Worm (Caenorhabditis elegans) whole organism, L2 larva: ENCODE data around the gene tag-124.
A peak's percentile ranks its signal among the peaks of the same experiment; 100 is the strongest.

ENCODE experiments used
- C34F6.9 ChIP-seq: fragments of 150-350 bp; optimal IDR thresholded peaks from 2 replicates; lab custom pipeline; 2014; ENCODE audit warnings: missing biosample characterization, missing genetic modification characterization
- F13H6.1 ChIP-seq: sonication (generic microtip); optimal IDR thresholded peaks from 2 replicates; lab custom pipeline; 2016; ENCODE audit warnings: missing genetic modification characterization, missing compliant biosample characterization
- R02D3.7 ChIP-seq: fragments of 150-350 bp; optimal IDR thresholded peaks from 2 replicates; lab custom pipeline; 2014; ENCODE audit warnings: missing biosample characterization, missing genetic modification characterization
- Y55F3AM.14 ChIP-seq: fragments of 200-800 bp; sonication (Bioruptor generic); optimal IDR thresholded peaks from 2 replicates; lab custom pipeline; 2018; ENCODE audit warnings: mild to moderate bottlenecking, missing genetic modification characterization, missing compliant biosample characterization
- ZK546.5 ChIP-seq: sonication (generic microtip); optimal IDR thresholded peaks from 2 replicates; lab custom pipeline; 2017; ENCODE audit warnings: missing biosample characterization, missing genetic modification characterization
- alr-1 ChIP-seq: fragments of 150-350 bp; optimal IDR thresholded peaks from 2 replicates; lab custom pipeline; 2014; ENCODE audit warnings: missing biosample characterization, missing genetic modification characterization
- aly-2 ChIP-seq: fragments of 150-350 bp; optimal IDR thresholded peaks from 2 replicates; lab custom pipeline; 2014; ENCODE audit warnings: missing biosample characterization, missing genetic modification characterization
- ceh-82 ChIP-seq: fragments of 150-350 bp; optimal IDR thresholded peaks from 2 replicates; lab custom pipeline; 2014; ENCODE audit warnings: missing biosample characterization, missing genetic modification characterization
- crh-2 ChIP-seq: sonication (generic microtip); optimal IDR thresholded peaks from 2 replicates; lab custom pipeline; 2017; ENCODE audit warnings: missing biosample characterization, missing genetic modification characterization
- dmd-4 ChIP-seq: sonication (generic microtip); optimal IDR thresholded peaks from 2 replicates; lab custom pipeline; 2017; ENCODE audit warnings: missing biosample characterization, missing genetic modification characterization
- egl-27 ChIP-seq: sonication (generic microtip); optimal IDR thresholded peaks from 3 replicates; lab custom pipeline; 2017; ENCODE audit warnings: missing biosample characterization, missing genetic modification reagents, missing genetic modification characterization
- elt-1 ChIP-seq: fragments of 150-350 bp; optimal IDR thresholded peaks from 2 replicates; lab custom pipeline; 2014; ENCODE audit warnings: missing biosample characterization, missing genetic modification characterization
- elt-3 ChIP-seq: sonication (generic microtip); optimal IDR thresholded peaks from 2 replicates; lab custom pipeline; 2017; ENCODE audit warnings: missing biosample characterization, missing genetic modification characterization
- fos-1 ChIP-seq: fragments of 150-350 bp; optimal IDR thresholded peaks from 2 replicates; lab custom pipeline; 2014; ENCODE audit warnings: missing biosample characterization, missing genetic modification characterization
- lin-11 ChIP-seq: fragments of 150-350 bp; sonication (generic microtip); optimal IDR thresholded peaks from 2 replicates; lab custom pipeline; 2014; ENCODE audit warnings: missing biosample characterization, missing genetic modification characterization, inconsistent platforms, mixed read lengths
- lin-13 ChIP-seq: fragments of 150-350 bp; optimal IDR thresholded peaks from 2 replicates; lab custom pipeline; 2014; ENCODE audit warnings: missing biosample characterization, missing genetic modification reagents, missing genetic modification characterization
- lin-39 ChIP-seq: fragments of 150-350 bp; optimal IDR thresholded peaks from 2 replicates; lab custom pipeline; 2014; ENCODE audit warnings: missing biosample characterization, missing genetic modification reagents, missing genetic modification characterization
- lsy-2 ChIP-seq, 2 experiments: fragments of 150-350 bp in 1 of 2; sonication (generic microtip) in 1 of 2; optimal IDR thresholded peaks; 2 replicates each; lab custom pipeline; 2014 to 2017; ENCODE audit warnings: missing biosample characterization in 2 of 2, missing genetic modification characterization in 2 of 2
- mab-5 ChIP-seq: fragments of 150-350 bp; optimal IDR thresholded peaks from 2 replicates; lab custom pipeline; 2014; ENCODE audit warnings: missing biosample characterization, missing genetic modification characterization
- mbf-1 ChIP-seq: sonication (generic microtip); optimal IDR thresholded peaks from 2 replicates; lab custom pipeline; 2017; ENCODE audit warnings: missing biosample characterization, missing genetic modification characterization
- nhr-10 ChIP-seq: sonication (generic microtip); optimal IDR thresholded peaks from 2 replicates; lab custom pipeline; 2017; ENCODE audit warnings: missing biosample characterization, missing genetic modification characterization
- nhr-11 ChIP-seq: fragments of 150-350 bp; optimal IDR thresholded peaks from 2 replicates; lab custom pipeline; 2014; ENCODE audit warnings: missing biosample characterization, missing genetic modification characterization
- nhr-12 ChIP-seq: fragments of 150-350 bp; optimal IDR thresholded peaks from 2 replicates; lab custom pipeline; 2014; ENCODE audit warnings: missing biosample characterization, missing genetic modification characterization
- nhr-129 ChIP-seq: fragments of 150-350 bp; optimal IDR thresholded peaks from 2 replicates; lab custom pipeline; 2014; ENCODE audit warnings: missing biosample characterization, missing genetic modification characterization
- nhr-21 ChIP-seq: fragments of 150-350 bp; optimal IDR thresholded peaks from 2 replicates; lab custom pipeline; 2014; ENCODE audit warnings: missing biosample characterization, missing genetic modification characterization
- nhr-23 ChIP-seq: fragments of 150-350 bp; optimal IDR thresholded peaks from 2 replicates; lab custom pipeline; 2014; ENCODE audit warnings: missing biosample characterization, missing genetic modification reagents, missing genetic modification characterization
- nhr-237 ChIP-seq: fragments of 150-350 bp; optimal IDR thresholded peaks from 2 replicates; lab custom pipeline; 2014; ENCODE audit warnings: missing biosample characterization, missing genetic modification characterization
- nhr-25 ChIP-seq: fragments of 150-350 bp; sonication (generic microtip); optimal IDR thresholded peaks from 3 replicates; lab custom pipeline; 2014; ENCODE audit warnings: missing biosample characterization, missing genetic modification characterization
- nhr-6 ChIP-seq: fragments of 150-350 bp; optimal IDR thresholded peaks from 2 replicates; lab custom pipeline; 2014; ENCODE audit warnings: missing biosample characterization, missing genetic modification characterization
- nhr-77 ChIP-seq: fragments of 150-350 bp; optimal IDR thresholded peaks from 2 replicates; lab custom pipeline; 2014; ENCODE audit warnings: missing biosample characterization, missing genetic modification characterization
- peb-1 ChIP-seq: fragments of 150-350 bp; optimal IDR thresholded peaks from 2 replicates; lab custom pipeline; 2014; ENCODE audit warnings: missing biosample characterization, missing genetic modification characterization
- sem-4 ChIP-seq: fragments of 150-350 bp; optimal IDR thresholded peaks from 2 replicates; lab custom pipeline; 2014; ENCODE audit warnings: missing biosample characterization, missing genetic modification reagents, missing genetic modification characterization
- skn-1 ChIP-seq: sonication (generic microtip); optimal IDR thresholded peaks from 2 replicates; lab custom pipeline; 2017; ENCODE audit warnings: missing biosample characterization, missing genetic modification characterization
- sma-3 ChIP-seq: sonication (generic microtip); optimal IDR thresholded peaks from 2 replicates; lab custom pipeline; 2016; ENCODE audit warnings: missing genetic modification reagents, missing genetic modification characterization, missing compliant biosample characterization
- snpc-4 ChIP-seq: fragments of 150-350 bp; optimal IDR thresholded peaks from 2 replicates; lab custom pipeline; 2014; ENCODE audit warnings: missing biosample characterization, missing genetic modification characterization
- unc-39 ChIP-seq: fragments of 150-350 bp; optimal IDR thresholded peaks from 2 replicates; lab custom pipeline; 2014; ENCODE audit warnings: missing biosample characterization, missing genetic modification characterization
- unc-62 ChIP-seq: fragments of 150-350 bp; optimal IDR thresholded peaks from 2 replicates; lab custom pipeline; 2014; ENCODE audit warnings: missing biosample characterization, missing genetic modification reagents, missing genetic modification characterization
- ztf-11 ChIP-seq: sonication (generic microtip); optimal IDR thresholded peaks from 2 replicates; lab custom pipeline; 2017; ENCODE audit warnings: missing biosample characterization, missing genetic modification characterization
- ztf-4 ChIP-seq: fragments of 150-350 bp; optimal IDR thresholded peaks from 2 replicates; lab custom pipeline; 2014; ENCODE audit warnings: missing biosample characterization, missing genetic modification characterization

Gene tag-124

ce11 chrII:9554925-9555553 lies 36.1 kb upstream of the tag-124 start, which contains the start of gene F35H8.2:
Gene F35H8.2, plus strand, starts transcription at chrII:9555503.
- no peak for TF ChIP-seq ztf-4 (tag; lab: Kevin White, UChicago)
- TF ChIP-seq C34F6.9 (tag; lab: Kevin White, UChicago) = no peak
- no peak for TF ChIP-seq F13H6.1
- TF ChIP-seq ztf-11 (tag; lab: Kevin White, UChicago) = no peak
- no peak for TF ChIP-seq nhr-77 (tag; lab: Kevin White, UChicago)
- no peak for TF ChIP-seq fos-1
- no peak for TF ChIP-seq mbf-1 (tag; lab: Kevin White, UChicago)
- TF ChIP-seq peb-1 = no peak
- no peak for TF ChIP-seq sem-4
- no peak for TF ChIP-seq nhr-11
- no peak for TF ChIP-seq elt-1
- no peak for TF ChIP-seq nhr-6 (tag; lab: Kevin White, UChicago)
- TF ChIP-seq unc-62 = no peak
- TF ChIP-seq nhr-25 (tag; lab: Kevin White, UChicago) = peak; percentile 82
- no peak for TF ChIP-seq lin-11
- no peak for TF ChIP-seq elt-3 (tag; lab: Kevin White, UChicago)
- no peak for TF ChIP-seq lin-39
- TF ChIP-seq aly-2 (tag; lab: Kevin White, UChicago) = no peak
- TF ChIP-seq alr-1 (tag; lab: Kevin White, UChicago) = no peak
- no peak for TF ChIP-seq nhr-10
- no peak for TF ChIP-seq nhr-237
- no peak for TF ChIP-seq skn-1 (tag; lab: Kevin White, UChicago)
- TF ChIP-seq Y55F3AM.14 (GFP tag; lab: Kevin White, UChicago) = no peak
- peak; percentile 34 for TF ChIP-seq nhr-21 (tag; lab: Kevin White, UChicago)
- peak; percentile 18 for TF ChIP-seq sma-3
- no peak for TF ChIP-seq dmd-4

ce11 chrII:9556582-9556981 lies 34.5 kb upstream of the tag-124 start:
- TF ChIP-seq nhr-23 (tag; lab: Kevin White, UChicago) = no peak
- no peak for TF ChIP-seq nhr-129 (tag; lab: Kevin White, UChicago)
- TF ChIP-seq lin-13 (GFP tag; lab: Kevin White, UChicago) = no peak
- no peak for TF ChIP-seq unc-39 (tag; lab: Kevin White, UChicago)
- no peak for TF ChIP-seq snpc-4 (tag; lab: Kevin White, UChicago)
- TF ChIP-seq unc-62 = no peak
- no peak for TF ChIP-seq R02D3.7 (tag; lab: Kevin White, UChicago)

- no peak for TF ChIP-seq elt-3 (tag; lab: Kevin White, UChicago)
- no peak for TF ChIP-seq snpc-4 (tag; lab: Kevin White, UChicago)
- no peak for TF ChIP-seq nhr-23 (tag; lab: Kevin White, UChicago)
- TF ChIP-seq mab-5 (tag; lab: Kevin White, UChicago) = no peak
- no peak for TF ChIP-seq ztf-4 (tag; lab: Kevin White, UChicago)
- TF ChIP-seq nhr-21 (tag; lab: Kevin White, UChicago) = no peak
- TF ChIP-seq R02D3.7 (tag; lab: Kevin White, UChicago) = peak; percentile 28
- TF ChIP-seq egl-27 (tag; lab: Kevin White, UChicago) = no peak
- no peak for TF ChIP-seq lsy-2 (tag; optimal IDR thresholded peaks at IDR 0.05; lab: Kevin White, UChicago)
- no peak for TF ChIP-seq unc-62
- peak; percentile 13 for TF ChIP-seq nhr-129 (tag; lab: Kevin White, UChicago)
- TF ChIP-seq nhr-6 (tag; lab: Kevin White, UChicago) = no peak
- TF ChIP-seq Y55F3AM.14 (GFP tag; lab: Kevin White, UChicago) = no peak
- peak; percentile 40 for TF ChIP-seq C34F6.9 (tag; lab: Kevin White, UChicago)
- TF ChIP-seq nhr-25 (tag; lab: Kevin White, UChicago) = peak; percentile 16
- TF ChIP-seq nhr-11 = no peak
- TF ChIP-seq, all 48 proteins: peak for 4
Observed at ce11 chrII:9557437-9558150, 33.5 kb upstream of the tag-124 start, which contains the start of gene zfp-2. Gene zfp-2, plus strand, starts transcription at chrII:9557650.

ce11 chrII:9558906-9559305 lies 32.2 kb upstream of the tag-124 start:
- TF ChIP-seq nhr-10 (no peak), sma-3 (no peak), C34F6.9 (tag; lab: Kevin White, UChicago) (no peak), crh-2 (tag; lab: Kevin White, UChicago) (no peak), nhr-6 (tag; lab: Kevin White, UChicago) (no peak), lsy-2 (tag; optimal IDR thresholded peaks at IDR 0.05; lab: Kevin White, UChicago) (no peak), nhr-25 (tag; lab: Kevin White, UChicago) (no peak), ceh-82 (tag; lab: Kevin White, UChicago) (no peak), sem-4 (no peak), nhr-23 (tag; lab: Kevin White, UChicago) (no peak), ZK546.5 (tag; lab: Kevin White, UChicago) (no peak), nhr-12 (no peak), unc-62 (no peak), nhr-21 (tag; lab: Kevin White, UChicago) (no peak), nhr-237 (no peak), fos-1 (no peak), peb-1 (no peak), nhr-11 (no peak)
